Fruit fly (Drosophila melanogaster): ENCODE data around the gene CG3106.
A peak's percentile ranks its signal among the peaks of the same experiment; 100 is the strongest.

The CG3106 gene

dm6 chrX:9658095-9658838 is 4.4 kb downstream of the CG3106 start (continued):
- TF ChIP-seq Met (GFP tag; optimal IDR thresholded peaks at IDR 0.05) (peak; percentile 49), CG16779 (tag; optimal IDR thresholded peaks at IDR 0.05) (no peak), Sox15 (GFP tag; optimal IDR thresholded peaks at IDR 0.05) (no peak), lz (GFP tag; optimal IDR thresholded peaks at IDR 0.05) (peak; percentile 35), CG7368 (GFP tag; optimal IDR thresholded peaks at IDR 0.05) (peak; percentile 13), CG3919 (GFP tag; optimal IDR thresholded peaks at IDR 0.05) (peak; percentile 41), Gug (GFP tag; IDR thresholded peaks at IDR 0.05) (no peak), Sox102F (GFP tag; optimal IDR thresholded peaks at IDR 0.05) (peak; percentile 66), Eip78C (GFP tag) (peak; percentile 70), fd59A (GFP tag; optimal IDR thresholded peaks at IDR 0.05) (no peak), CG9139 (GFP tag; optimal IDR thresholded peaks at IDR 0.05) (no peak), CG6792 (GFP tag; optimal IDR thresholded peaks at IDR 0.05) (peak; percentile 29), CG8632 (GFP tag; optimal IDR thresholded peaks at IDR 0.05) (peak; percentile 19), CG6808 (GFP tag; optimal IDR thresholded peaks at IDR 0.05) (peak; percentile 13), CG10631 (GFP tag; optimal IDR thresholded peaks at IDR 0.05) (no peak), Blimp-1 (GFP tag; optimal IDR thresholded peaks at IDR 0.05) (peak; percentile 95), CG10669 (GFP tag; optimal IDR thresholded peaks at IDR 0.05) (no peak), spab (GFP tag; optimal IDR thresholded peaks at IDR 0.05) (no peak), ss (GFP tag; optimal IDR thresholded peaks at IDR 0.05) (peak; percentile 46 to 75), CG4318 (GFP tag; optimal IDR thresholded peaks at IDR 0.05) (no peak), pdm3 (GFP tag; optimal IDR thresholded peaks at IDR 0.05) (no peak), CG6276 (GFP tag; optimal IDR thresholded peaks at IDR 0.05) (peak; percentile 40), Eip93F (GFP tag; optimal IDR thresholded peaks at IDR 0.05) (no peak), cyc (GFP tag; optimal IDR thresholded peaks at IDR 0.05) (peak; percentile 28)

dm6 chrX:9655989-9656713 is 6.6 kb downstream of the CG3106 start:
- TF ChIP-seq Ets21C (GFP tag; optimal IDR thresholded peaks at IDR 0.05) (peak; percentile 41), CG32006 (GFP tag; optimal IDR thresholded peaks at IDR 0.05) (peak; percentile 51), CG8319 (GFP tag; optimal IDR thresholded peaks at IDR 0.05) (peak; percentile 19), Eip93F (GFP tag; optimal IDR thresholded peaks at IDR 0.05) (no peak), CG31627 (GFP tag; optimal IDR thresholded peaks at IDR 0.05) (peak; percentile 50), Hr38 (GFP tag; optimal IDR thresholded peaks at IDR 0.05) (no peak), Blimp-1 (GFP tag; optimal IDR thresholded peaks at IDR 0.05) (no peak), Sox15 (GFP tag; optimal IDR thresholded peaks at IDR 0.05) (peak; percentile 13), cyc (GFP tag; optimal IDR thresholded peaks at IDR 0.05) (peak; percentile 46), CG11762 (GFP tag; optimal IDR thresholded peaks at IDR 0.05; ENCODE audit: insufficient read depth) (peak; percentile 12), CG9139 (GFP tag; optimal IDR thresholded peaks at IDR 0.05) (no peak), svp (GFP tag) (peak; percentile 81), CG8119 (GFP tag; IDR thresholded peaks at IDR 0.05) (peak; percentile 37; the same call in 1 of the 3 replicates), topi (GFP tag; optimal IDR thresholded peaks at IDR 0.05) (peak; percentile 66), CG34406 (GFP tag; optimal IDR thresholded peaks at IDR 0.05) (peak; percentile 32), CG6808 (GFP tag; optimal IDR thresholded peaks at IDR 0.05) (peak; percentile 73), CG7368 (GFP tag; optimal IDR thresholded peaks at IDR 0.05) (peak; percentile 21), achi (GFP tag; optimal IDR thresholded peaks at IDR 0.05) (peak; percentile 44), Lpt (GFP tag; optimal IDR thresholded peaks at IDR 0.05) (no peak), CG4318 (GFP tag; optimal IDR thresholded peaks at IDR 0.05) (no peak), CG10631 (GFP tag; optimal IDR thresholded peaks at IDR 0.05) (peak; percentile 54), vri (GFP tag; optimal IDR thresholded peaks at IDR 0.05) (peak; percentile 50), Hr4 (GFP tag; optimal IDR thresholded peaks at IDR 0.05) (peak; percentile 7), CG6792 (GFP tag; optimal IDR thresholded peaks at IDR 0.05) (peak; percentile 53), fd85E (GFP tag; optimal IDR thresholded peaks at IDR 0.05) (no peak), CG1621 (tag; optimal IDR thresholded peaks at IDR 0.05) (peak; percentile 37), Eip78C (GFP tag) (peak; percentile 90), spab (GFP tag; optimal IDR thresholded peaks at IDR 0.05) (peak; percentile 44), CG15336 (GFP tag; IDR thresholded peaks at IDR 0.05) (no peak; the same call in 1 of the 2 replicates), eg (GFP tag; IDR thresholded peaks at IDR 0.05) (no peak; the same call in 2 of the 3 replicates), esn (GFP tag; optimal IDR thresholded peaks at IDR 0.05) (peak; percentile 59), OdsH (GFP tag; optimal IDR thresholded peaks at IDR 0.05) (peak; percentile 48), CG8632 (GFP tag; optimal IDR thresholded peaks at IDR 0.05) (peak; percentile 39), fd59A (GFP tag; optimal IDR thresholded peaks at IDR 0.05) (peak; percentile 35), acj6 (GFP tag; optimal IDR thresholded peaks at IDR 0.05) (peak; percentile 61), net (GFP tag; optimal IDR thresholded peaks at IDR 0.05) (no peak)
